Fruit fly (Drosophila melanogaster) whole organism, adult: ENCODE data around the gene PolZ2.

Source experiments
- CG11617 ChIP-seq: fragments of 200-800 bp; sonication (Bioruptor generic); optimal IDR thresholded peaks from 2 replicates; lab custom pipeline; 2017; ENCODE audit warnings: mild to moderate bottlenecking, missing biosample characterization, missing genetic modification reagents, missing genetic modification characterization
- CG12768 ChIP-seq: fragments of 200-800 bp; sonication (Bioruptor generic); optimal IDR thresholded peaks from 2 replicates; lab custom pipeline; 2017; ENCODE audit warnings: missing biosample characterization, missing genetic modification characterization, mild to moderate bottlenecking, moderate library complexity, missing genetic modification reagents
- CG14711 ChIP-seq: fragments of 200-800 bp; sonication (Bioruptor generic); optimal IDR thresholded peaks from 2 replicates; lab custom pipeline; 2018; ENCODE audit warnings: missing biosample characterization, mild to moderate bottlenecking, missing genetic modification characterization, moderate library complexity
- CG1620 ChIP-seq: fragments of 200-800 bp; sonication (Bioruptor generic); optimal IDR thresholded peaks from 2 replicates; lab custom pipeline; 2016; ENCODE audit warnings: missing biosample characterization, missing genetic modification characterization
- CG33017 ChIP-seq: fragments of 200-800 bp; sonication (Bioruptor generic); optimal IDR thresholded peaks from 2 replicates; lab custom pipeline; 2018; ENCODE audit warnings: missing biosample characterization, mild to moderate bottlenecking, missing genetic modification characterization, moderate library complexity
- CG5204 ChIP-seq: fragments of 200-800 bp; sonication (Bioruptor generic); optimal IDR thresholded peaks from 2 replicates; lab custom pipeline; 2016; ENCODE audit warnings: missing biosample characterization, missing genetic modification characterization
- CG7045 ChIP-seq: fragments of 200-800 bp; sonication (Bioruptor generic); optimal IDR thresholded peaks from 2 replicates; lab custom pipeline; 2017; ENCODE audit warnings: missing biosample characterization, mild to moderate bottlenecking, missing genetic modification characterization
- CG7101 ChIP-seq: fragments of 200-800 bp; sonication (Bioruptor generic); optimal IDR thresholded peaks from 2 replicates; lab custom pipeline; 2018; ENCODE audit warnings: missing biosample characterization, mild to moderate bottlenecking, missing genetic modification characterization, moderate library complexity
- Clk ChIP-seq: fragments of 200-800 bp; sonication (Bioruptor generic); optimal IDR thresholded peaks from 2 replicates; lab custom pipeline; 2017; ENCODE audit warnings: missing biosample characterization, missing genetic modification characterization
- Crg-1 ChIP-seq: fragments of 200-800 bp; sonication (Bioruptor generic); optimal IDR thresholded peaks from 2 replicates; lab custom pipeline; 2016; ENCODE audit warnings: missing biosample characterization, missing genetic modification characterization
- Hr96 ChIP-seq: fragments of 200-800 bp; sonication (Bioruptor generic); optimal IDR thresholded peaks from 2 replicates; lab custom pipeline; 2016; ENCODE audit warnings: missing biosample characterization, missing genetic modification characterization
- Mnt ChIP-seq: fragments of 200-800 bp; sonication (Bioruptor generic); optimal IDR thresholded peaks from 2 replicates; lab custom pipeline; 2016; ENCODE audit warnings: missing biosample characterization, mild to moderate bottlenecking, missing genetic modification characterization
- bab1 ChIP-seq: fragments of 200-800 bp; sonication (Bioruptor generic); optimal IDR thresholded peaks from 3 replicates; lab custom pipeline; 2019; ENCODE audit warnings: missing biosample characterization, mild to moderate bottlenecking, missing genetic modification characterization, moderate library complexity
- cic ChIP-seq: fragments of 200-800 bp; sonication (Bioruptor generic); optimal IDR thresholded peaks from 2 replicates; lab custom pipeline; 2017; ENCODE audit warnings: missing biosample characterization, mild to moderate bottlenecking, missing genetic modification characterization, moderate library complexity
- cnc ChIP-seq, 2 experiments: fragments of >200 bp; optimal IDR thresholded peaks; 2 replicates each; lab custom pipeline; 2017
- kay ChIP-seq: fragments of 200-800 bp; sonication (Bioruptor generic); peaks from one replicate; lab custom pipeline; 2016; ENCODE audit warnings: missing biosample characterization, missing genetic modification characterization, borderline replicate concordance
- ovo ChIP-seq: fragments of 200-800 bp; sonication (Bioruptor generic); optimal IDR thresholded peaks from 2 replicates; lab custom pipeline; 2016; ENCODE audit warnings: missing biosample characterization, missing genetic modification characterization
- pad ChIP-seq: fragments of 200-800 bp; sonication (Bioruptor generic); optimal IDR thresholded peaks from 3 replicates; lab custom pipeline; 2017; ENCODE audit warnings: missing biosample characterization, missing genetic modification characterization, mild to moderate bottlenecking, moderate library complexity, missing genetic modification reagents
- tj ChIP-seq: fragments of 200-800 bp; sonication (Bioruptor generic); optimal IDR thresholded peaks from 3 replicates; lab custom pipeline; 2017; ENCODE audit warnings: missing biosample characterization, mild to moderate bottlenecking, missing genetic modification characterization, moderate library complexity
- toe ChIP-seq: fragments of 200-800 bp; sonication (Bioruptor generic); optimal IDR thresholded peaks from 2 replicates; lab custom pipeline; 2016; ENCODE audit warnings: missing biosample characterization, missing genetic modification characterization

Gene PolZ2

dm6 chr3R:5591398-5591853, 2.8 kb downstream of the PolZ2 start, which contains the start of the genes noi and Vha26:
Gene noi, minus strand, starts transcription at chr3R:5591459.
Gene Vha26, plus strand, starts transcription at chr3R:5591763.
- TF ChIP-seq CG7101 (tag; lab: Kevin White, UChicago) (peak; percentile 46), pad (GFP tag; lab: Kevin White, UChicago) (peak; percentile 23), cic (peak; percentile 21), tj (GFP tag; lab: Kevin White, UChicago) (peak; percentile 10), CG33017 (tag; lab: Kevin White, UChicago) (no peak), CG7045 (no peak), bab1 (GFP tag; lab: Kevin White, UChicago) (no peak), CG5204 (no peak), Clk (GFP tag; lab: Kevin White, UChicago) (peak; percentile 39), CG12768 (GFP tag; lab: Kevin White, UChicago) (no peak), kay (GFP tag; lab: Kevin White, UChicago) (no peak), CG14711 (tag; lab: Kevin White, UChicago) (peak; percentile 48), Hr96 (GFP tag; lab: Kevin White, UChicago) (no peak), Mnt (GFP tag; lab: Kevin White, UChicago) (peak; percentile 71), CG11617 (peak; percentile 49), CG1620 (GFP tag; lab: Kevin White, UChicago) (peak; percentile 24)

- no peak for TF ChIP-seq CG1620 (GFP tag; lab: Kevin White, UChicago)
- no peak for TF ChIP-seq Crg-1
- peak; percentile 16 for TF ChIP-seq CG7101 (tag; lab: Kevin White, UChicago)
- no peak for TF ChIP-seq CG33017 (tag; lab: Kevin White, UChicago)
- TF ChIP-seq tj (GFP tag; lab: Kevin White, UChicago) = peak; percentile 20
- TF ChIP-seq bab1 (GFP tag; lab: Kevin White, UChicago) = peak; percentile 15
- TF ChIP-seq cic = peak; percentile 67
- no peak for TF ChIP-seq CG7045
- TF ChIP-seq CG12768 (GFP tag; lab: Kevin White, UChicago) = peak; percentile 41
- TF ChIP-seq Clk (GFP tag; lab: Kevin White, UChicago) = no peak
- TF ChIP-seq pad (GFP tag; lab: Kevin White, UChicago) = peak; percentile 74
- TF ChIP-seq Mnt (GFP tag; lab: Kevin White, UChicago) = peak; percentile 62
Measured at dm6 chr3R:5592009-5592572, 3.4 kb downstream of the PolZ2 start.

DNA sequence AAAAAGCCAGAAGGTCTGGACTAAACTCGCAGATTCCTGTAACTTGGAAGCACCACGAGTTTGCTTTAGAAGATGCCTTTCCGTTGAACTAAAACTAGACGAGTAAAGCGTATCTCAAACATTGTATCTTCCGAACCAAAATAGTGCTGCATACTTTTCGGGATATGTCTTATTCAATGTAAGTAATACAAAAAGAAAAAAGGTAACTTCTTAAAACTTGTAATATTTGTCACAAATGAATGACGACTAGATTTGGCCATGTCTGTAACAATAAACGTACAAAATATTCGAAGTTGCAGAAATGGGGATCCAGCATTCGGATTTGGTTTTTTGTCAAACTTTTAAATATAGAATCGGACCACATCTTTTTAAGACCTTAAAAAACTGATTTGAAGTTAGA, 6.2 kb downstream of the PolZ2 start:
- TF ChIP-seq CG7101 (tag; lab: Kevin White, UChicago) (no peak), CG33017 (tag; lab: Kevin White, UChicago) (no peak), CG12768 (GFP tag; lab: Kevin White, UChicago) (no peak), tj (GFP tag; lab: Kevin White, UChicago) (peak; percentile 40)

DNA sequence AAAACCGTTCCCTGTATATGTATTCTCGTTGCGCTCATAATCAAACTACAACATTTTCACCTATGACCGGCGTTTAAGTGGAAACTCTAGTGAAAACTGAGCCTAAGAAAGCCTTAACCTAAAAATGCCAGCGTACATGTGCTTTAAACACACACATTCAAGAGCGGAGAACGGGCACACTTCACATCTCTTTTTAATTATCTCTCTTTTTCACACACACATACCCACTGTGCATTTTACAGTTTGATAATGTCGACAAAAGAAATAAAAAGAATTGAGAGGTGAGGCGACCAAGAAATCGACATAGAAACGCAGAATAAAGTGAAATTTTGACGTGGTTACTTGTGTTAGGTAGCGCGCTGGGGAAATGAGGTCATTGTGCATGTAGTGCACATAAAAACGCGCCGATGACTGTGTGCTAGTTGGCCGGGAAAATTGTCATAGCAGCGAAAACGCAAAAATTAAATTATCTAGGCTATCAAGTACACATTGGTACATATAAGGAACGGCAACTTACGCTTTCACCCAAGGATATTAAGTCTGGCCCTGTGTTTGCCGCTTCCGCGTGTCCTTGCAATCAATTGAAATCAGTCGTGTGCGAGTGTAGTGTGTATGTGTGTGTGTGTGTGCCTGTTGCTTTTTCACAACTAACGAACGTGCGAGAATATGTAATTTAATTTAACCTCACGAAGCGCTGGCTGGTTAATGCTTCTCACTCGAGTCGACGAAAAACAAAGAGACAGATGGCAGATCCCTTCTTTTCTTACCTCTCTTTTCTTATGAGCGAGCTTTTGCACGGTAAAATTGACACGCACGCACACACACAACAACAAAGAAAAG, 11.1 kb downstream of the PolZ2 start:
- TF ChIP-seq Mnt (GFP tag; lab: Kevin White, UChicago) (peak; percentile 97), toe (GFP tag; lab: Kevin White, UChicago) (no peak), cic (peak; percentile 45), ovo (GFP tag; lab: Kevin White, UChicago) (peak; percentile 4), CG14711 (tag; lab: Kevin White, UChicago) (peak; percentile 36), pad (GFP tag; lab: Kevin White, UChicago) (no peak), tj (GFP tag; lab: Kevin White, UChicago) (peak; percentile 8), CG5204 (no peak)

DNA sequence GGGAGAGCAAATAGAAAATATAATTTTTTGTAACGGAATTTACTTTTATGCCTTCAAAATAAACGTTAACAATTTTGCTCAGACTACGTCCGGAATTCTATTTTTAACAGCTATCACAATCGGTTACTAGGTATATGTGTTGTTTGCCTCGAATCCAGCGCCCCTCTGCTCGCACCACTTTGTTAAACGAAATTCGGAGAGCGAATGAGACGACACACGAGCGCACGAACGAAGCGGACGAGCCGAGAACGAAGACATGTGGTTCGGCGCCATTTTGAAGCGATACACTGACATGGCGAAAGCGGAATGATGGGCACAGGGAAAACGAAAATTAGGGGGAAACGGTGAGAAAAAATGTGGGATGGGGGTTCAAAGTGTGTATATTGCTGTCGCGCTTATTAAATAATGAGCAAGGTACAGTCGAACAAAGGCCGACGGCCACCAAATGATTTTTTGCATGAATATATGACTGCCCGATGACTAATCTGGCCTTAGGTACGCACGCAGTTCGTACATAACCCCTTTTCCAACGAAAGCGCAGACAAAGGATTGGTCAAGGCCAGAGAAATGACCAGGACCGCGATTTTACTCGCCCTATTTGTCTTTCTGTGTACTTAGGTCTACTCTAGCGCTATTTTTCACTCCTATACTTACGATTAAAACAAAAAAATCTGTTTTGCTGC, 11.8 kb downstream of the PolZ2 start:
- peak; percentile 87 for TF ChIP-seq CG12768 (GFP tag; lab: Kevin White, UChicago)
- peak; percentile 67 for TF ChIP-seq pad (GFP tag; lab: Kevin White, UChicago)
- peak; percentile 96 for TF ChIP-seq Mnt (GFP tag; lab: Kevin White, UChicago)
- TF ChIP-seq toe (GFP tag; lab: Kevin White, UChicago) = no peak
- TF ChIP-seq CG11617 = peak; percentile 65
- TF ChIP-seq cic = peak; percentile 87
- no peak for TF ChIP-seq Crg-1
- peak; percentile 32 for TF ChIP-seq CG1620 (GFP tag; lab: Kevin White, UChicago)
- no peak for TF ChIP-seq Clk (GFP tag; lab: Kevin White, UChicago)
- TF ChIP-seq ovo (GFP tag; lab: Kevin White, UChicago) = peak; percentile 76
- no peak for TF ChIP-seq Hr96 (GFP tag; lab: Kevin White, UChicago)
- peak; percentile 74 for TF ChIP-seq CG33017 (tag; lab: Kevin White, UChicago)
- TF ChIP-seq bab1 (GFP tag; lab: Kevin White, UChicago) = peak; percentile 49
- no peak for TF ChIP-seq CG5204
- TF ChIP-seq cnc (optimal IDR thresholded peaks at IDR 0.05; lab: Kevin White, UChicago) = peak; percentile 63 to 95
- TF ChIP-seq kay (GFP tag; lab: Kevin White, UChicago) = peak; percentile 97
- no peak for TF ChIP-seq CG14711 (tag; lab: Kevin White, UChicago)
- peak; percentile 69 for TF ChIP-seq CG7101 (tag; lab: Kevin White, UChicago)
- peak; percentile 66 for TF ChIP-seq CG7045
- TF ChIP-seq tj (GFP tag; lab: Kevin White, UChicago) = peak; percentile 67
